Fruit fly (Drosophila melanogaster) whole organism, pupa: ENCODE results near the gene Pxd.

Experiments
- CG10348 ChIP-seq: fragments of 200-800 bp; sonication (Bioruptor generic); IDR thresholded peaks from 2 replicates; pipeline ENCODE4 v1.3.6; 2022; ENCODE audit warnings: missing biosample characterization, missing genetic modification characterization
- CG12605 ChIP-seq: fragments of 200-800 bp; sonication (Bioruptor generic); IDR thresholded peaks from 2 replicates; pipeline ENCODE4 v1.3.6; 2022; ENCODE audit warnings: missing biosample characterization, missing genetic modification characterization
- CG13204 ChIP-seq: fragments of 200-800 bp; sonication (Bioruptor generic); optimal IDR thresholded peaks from 2 replicates; lab custom pipeline; 2018; ENCODE audit warnings: missing biosample characterization, mild to moderate bottlenecking, missing genetic modification characterization, moderate library complexity
- CG14655 ChIP-seq: fragments of 200-800 bp; sonication (Bioruptor generic); optimal IDR thresholded peaks from 3 replicates; lab custom pipeline; 2017; ENCODE audit warnings: mild to moderate bottlenecking, missing biosample characterization, missing genetic modification reagents, missing genetic modification characterization
- CG15710 ChIP-seq: fragments of 200-800 bp; sonication (Bioruptor generic); optimal IDR thresholded peaks from 2 replicates; lab custom pipeline; 2018; ENCODE audit warnings: missing biosample characterization, mild to moderate bottlenecking, missing genetic modification characterization, moderate library complexity
- CG17806 ChIP-seq: fragments of 200-800 bp; sonication (Bioruptor generic); optimal IDR thresholded peaks from 2 replicates; lab custom pipeline; 2018; ENCODE audit warnings: missing biosample characterization, mild to moderate bottlenecking, missing genetic modification characterization, moderate library complexity
- CG32121 ChIP-seq: fragments of 200-800 bp; sonication (Bioruptor generic); IDR thresholded peaks from 2 replicates; pipeline ENCODE4 v1.3.6; 2022; ENCODE audit warnings: missing biosample characterization, missing genetic modification characterization
- CG34367 ChIP-seq: fragments of 200-800 bp; sonication (Bioruptor generic); optimal IDR thresholded peaks from 2 replicates; lab custom pipeline; 2018; ENCODE audit warnings: missing biosample characterization, mild to moderate bottlenecking, missing genetic modification characterization
- CG4496 ChIP-seq: fragments of 200-800 bp; sonication (Bioruptor generic); IDR thresholded peaks from 3 replicates; pipeline ENCODE4 v1.3.6; 2022; ENCODE audit warnings: missing biosample characterization, missing genetic modification characterization
- CG8159 ChIP-seq: fragments of 200-800 bp; sonication (Bioruptor generic); optimal IDR thresholded peaks from 3 replicates; lab custom pipeline; 2018; ENCODE audit warnings: missing biosample characterization, mild to moderate bottlenecking, missing genetic modification characterization, moderate library complexity
- CG8301 ChIP-seq: fragments of 200-800 bp; sonication (Bioruptor generic); optimal IDR thresholded peaks from 2 replicates; lab custom pipeline; 2018; ENCODE audit warnings: missing biosample characterization, mild to moderate bottlenecking, missing genetic modification characterization
- CG9948 ChIP-seq: fragments of 200-800 bp; sonication (Bioruptor generic); optimal IDR thresholded peaks from 2 replicates; lab custom pipeline; 2018; ENCODE audit warnings: missing biosample characterization, mild to moderate bottlenecking, missing genetic modification characterization, moderate library complexity
- D1 ChIP-seq: fragments of 200-800 bp; sonication (Bioruptor generic); optimal IDR thresholded peaks from 2 replicates; lab custom pipeline; 2018; ENCODE audit warnings: missing biosample characterization, mild to moderate bottlenecking, missing genetic modification characterization, moderate library complexity
- EcR ChIP-seq: fragments of 200-800 bp; sonication (Bioruptor generic); optimal IDR thresholded peaks from 3 replicates; lab custom pipeline; 2019; ENCODE audit warnings: missing biosample characterization, missing genetic modification characterization, mild to moderate bottlenecking, moderate library complexity, missing genetic modification reagents
- Ets98B ChIP-seq: fragments of 200-800 bp; sonication (Bioruptor generic); IDR thresholded peaks from 2 replicates; pipeline ENCODE4 v1.3.6; 2022; ENCODE audit warnings: missing biosample characterization, missing genetic modification characterization
- Pif1A ChIP-seq: fragments of 200-800 bp; sonication (Bioruptor generic); optimal IDR thresholded peaks from 3 replicates; lab custom pipeline; 2016; ENCODE audit warnings: missing biosample characterization, missing genetic modification characterization
- Pif1B ChIP-seq: fragments of 200-800 bp; sonication (Bioruptor generic); optimal IDR thresholded peaks from 3 replicates; lab custom pipeline; 2016; ENCODE audit warnings: missing biosample characterization, missing genetic modification characterization
- Snoo ChIP-seq: fragments of 200-800 bp; sonication (Bioruptor generic); optimal IDR thresholded peaks from 3 replicates; lab custom pipeline; 2017; ENCODE audit warnings: missing biosample characterization, mild to moderate bottlenecking, missing genetic modification characterization, inconsistent platforms
- fd96Ca ChIP-seq: fragments of 200-800 bp; sonication (Bioruptor generic); IDR thresholded peaks from 3 replicates; pipeline ENCODE4 v1.3.6; 2022; ENCODE audit warnings: missing biosample characterization, missing genetic modification characterization
- gl ChIP-seq: fragments of 200-800 bp; sonication (Bioruptor generic); optimal IDR thresholded peaks from 2 replicates; lab custom pipeline; 2018; ENCODE audit warnings: missing biosample characterization, mild to moderate bottlenecking, missing genetic modification characterization
- rn ChIP-seq: fragments of 200-800 bp; sonication (Bioruptor generic); IDR thresholded peaks from 2 replicates; pipeline ENCODE4 v1.3.6; 2022; ENCODE audit warnings: missing biosample characterization, missing genetic modification characterization

Gene Pxd

dm6 chr3R:17014276-17014675 is at the start of gene Pxd:
Pxd (plus strand) TSS chr3R:17014576.
- TF ChIP-seq CG4496 (GFP tag; lab: Robert Waterston, UW) (0 out of 3 replicates have a peak, but pooled peaks have one; percentile 31), CG10348 (no peak)

DNA sequence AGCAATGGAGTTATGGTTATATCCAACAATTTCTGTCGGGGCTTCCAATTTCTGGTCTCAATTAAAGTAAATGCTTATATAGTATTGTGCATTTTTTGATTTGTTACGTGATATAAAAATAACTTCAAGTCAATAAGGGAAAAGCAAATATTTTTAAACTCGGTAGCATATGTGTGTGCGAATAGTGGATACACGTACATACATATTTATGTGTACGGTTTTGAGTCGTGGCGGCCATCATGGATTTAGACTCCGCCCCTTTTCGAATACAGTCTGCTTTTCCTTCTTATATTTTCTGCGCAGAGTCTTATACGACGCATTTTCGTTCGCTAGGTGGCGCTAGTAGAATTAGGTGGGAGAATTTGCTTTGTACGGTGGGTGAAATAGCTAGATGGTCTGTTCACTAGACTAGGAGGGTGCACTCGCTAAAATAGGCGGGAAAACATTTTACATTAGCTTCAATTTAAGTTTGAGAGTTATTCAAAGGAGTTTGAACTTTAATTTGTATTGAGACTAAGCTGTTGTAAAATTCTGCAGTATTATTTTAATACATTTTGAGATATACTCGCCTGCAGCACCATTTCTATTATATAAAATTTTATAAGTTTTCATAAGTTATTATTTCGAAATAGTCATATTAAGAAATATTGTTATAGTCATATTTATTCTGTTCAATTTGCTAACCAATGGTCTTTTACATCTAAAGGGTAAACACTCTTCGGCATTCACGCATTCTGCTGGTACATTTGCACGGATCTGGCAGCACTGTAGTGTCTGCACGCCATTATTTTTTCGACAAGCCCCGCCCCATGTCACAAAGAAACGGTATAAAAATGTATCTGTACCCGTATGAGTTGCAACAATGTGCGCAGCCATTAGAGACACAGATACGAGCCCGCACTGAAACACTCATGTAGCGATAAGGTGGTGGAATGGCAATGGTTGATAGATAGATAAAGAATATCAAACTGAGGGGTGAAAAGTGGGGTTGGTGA is 44.7 kb upstream of the Pxd start:
- TF ChIP-seq Pif1B (GFP tag; lab: Kevin White, UChicago) = peak; percentile 27
- no peak for TF ChIP-seq CG10348
- peak; percentile 72; the same call in 1 of the 2 replicates for TF ChIP-seq CG32121 (GFP tag; lab: Robert Waterston, UW)
- TF ChIP-seq Pif1A (GFP tag; lab: Kevin White, UChicago) = no peak
- no peak; the same call in 2 of the 3 replicates for TF ChIP-seq CG4496 (GFP tag; lab: Robert Waterston, UW)
- TF ChIP-seq CG14655 (GFP tag; lab: Kevin White, UChicago) = peak; percentile 74
- peak; percentile 13 for TF ChIP-seq D1 (tag; lab: Kevin White, UChicago)
- TF ChIP-seq CG34367 (tag; lab: Kevin White, UChicago) = peak; percentile 44
- no peak for TF ChIP-seq CG13204 (GFP tag; lab: Kevin White, UChicago)
- peak; percentile 76 for TF ChIP-seq Ets98B (GFP tag; lab: Robert Waterston, UW)
- TF ChIP-seq gl = peak; percentile 16
- peak; percentile 58 for TF ChIP-seq CG8159
- TF ChIP-seq Snoo (tag; lab: Kevin White, UChicago) = peak; percentile 40
- TF ChIP-seq CG9948 (tag; lab: Kevin White, UChicago) = no peak
- TF ChIP-seq CG15710 = no peak
- no peak for TF ChIP-seq fd96Ca
- no peak for TF ChIP-seq CG8301 (tag; lab: Kevin White, UChicago)
- TF ChIP-seq rn = no peak
- TF ChIP-seq CG12605 = no peak
- TF ChIP-seq EcR (GFP tag; lab: Kevin White, UChicago) = no peak
- TF ChIP-seq CG17806 (tag; lab: Kevin White, UChicago) = no peak

DNA sequence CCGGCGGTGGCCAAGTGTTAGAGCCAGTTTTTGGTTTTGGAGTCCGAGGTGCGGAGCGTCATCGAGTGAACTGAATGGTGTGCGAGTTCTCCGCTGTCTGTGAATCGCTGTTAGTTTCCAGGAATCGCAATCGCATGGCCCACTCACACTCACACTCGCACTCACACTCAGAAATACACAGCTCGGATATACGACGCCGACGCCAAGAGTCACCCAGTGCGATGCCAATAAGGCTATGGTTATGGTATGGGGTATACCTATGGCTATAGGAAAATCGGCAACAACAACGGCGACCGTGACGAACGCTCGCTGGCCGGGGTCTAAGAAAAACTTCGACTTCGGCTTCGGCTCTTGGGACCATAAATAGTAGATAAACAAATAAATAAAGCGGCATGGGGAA is 42.2 kb upstream of the Pxd start, which contains the start of gene Abd-B:
Abd-B (minus strand) TSS at position 101 of the 400 bp plus-strand sequence.
- no peak for TF ChIP-seq Pif1A (GFP tag; lab: Kevin White, UChicago)

dm6 chr3R:16972575-16972974 is 41.8 kb upstream of the Pxd start:
- TF ChIP-seq EcR (GFP tag; lab: Kevin White, UChicago) (no peak), Pif1B (GFP tag; lab: Kevin White, UChicago) (no peak), Ets98B (GFP tag; lab: Robert Waterston, UW) (no peak), CG8301 (tag; lab: Kevin White, UChicago) (no peak), Snoo (tag; lab: Kevin White, UChicago) (no peak), CG32121 (GFP tag; lab: Robert Waterston, UW) (no peak), CG9948 (tag; lab: Kevin White, UChicago) (no peak), rn (no peak), CG12605 (no peak), CG34367 (tag; lab: Kevin White, UChicago) (no peak), CG15710 (no peak)

DNA sequence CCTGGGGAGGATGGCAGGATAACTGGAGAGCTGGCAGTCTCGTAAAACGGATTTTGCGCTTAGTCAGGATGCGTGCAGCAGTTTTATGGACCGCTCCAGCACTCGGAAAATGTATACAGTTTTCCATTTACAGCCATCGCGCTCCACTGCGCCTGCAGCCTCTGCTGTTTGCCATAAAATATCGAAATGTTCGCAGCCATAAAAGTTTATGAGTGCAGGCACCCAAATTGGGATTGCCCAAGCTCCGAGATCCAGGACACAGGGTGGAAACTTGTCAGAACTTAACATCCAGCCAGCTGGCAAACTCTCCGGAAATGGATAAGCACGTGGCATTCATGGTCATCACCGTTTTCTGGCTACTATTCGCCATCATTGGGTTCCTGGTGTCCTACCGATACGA is 39.5 kb upstream of the Pxd start, which contains the start of gene VhaM9.7-d:
VhaM9.7-d (plus strand) TSS at position 301 of the 400 bp plus-strand sequence.
- TF ChIP-seq CG13204 (GFP tag; lab: Kevin White, UChicago) = no peak
- TF ChIP-seq Ets98B (GFP tag; lab: Robert Waterston, UW) = no peak
- no peak for TF ChIP-seq Pif1B (GFP tag; lab: Kevin White, UChicago)
- no peak for TF ChIP-seq fd96Ca
- TF ChIP-seq CG17806 (tag; lab: Kevin White, UChicago) = no peak
- TF ChIP-seq Snoo (tag; lab: Kevin White, UChicago) = no peak
- no peak for TF ChIP-seq CG8159
- no peak for TF ChIP-seq CG12605
- TF ChIP-seq gl = no peak
- TF ChIP-seq rn = no peak
- no peak for TF ChIP-seq CG9948 (tag; lab: Kevin White, UChicago)
- no peak for TF ChIP-seq CG15710
- no peak for TF ChIP-seq CG8301 (tag; lab: Kevin White, UChicago)
- TF ChIP-seq CG4496 (GFP tag; lab: Robert Waterston, UW) = no peak
- no peak for TF ChIP-seq CG32121 (GFP tag; lab: Robert Waterston, UW)
- TF ChIP-seq, all 21 proteins: peak for 0

DNA sequence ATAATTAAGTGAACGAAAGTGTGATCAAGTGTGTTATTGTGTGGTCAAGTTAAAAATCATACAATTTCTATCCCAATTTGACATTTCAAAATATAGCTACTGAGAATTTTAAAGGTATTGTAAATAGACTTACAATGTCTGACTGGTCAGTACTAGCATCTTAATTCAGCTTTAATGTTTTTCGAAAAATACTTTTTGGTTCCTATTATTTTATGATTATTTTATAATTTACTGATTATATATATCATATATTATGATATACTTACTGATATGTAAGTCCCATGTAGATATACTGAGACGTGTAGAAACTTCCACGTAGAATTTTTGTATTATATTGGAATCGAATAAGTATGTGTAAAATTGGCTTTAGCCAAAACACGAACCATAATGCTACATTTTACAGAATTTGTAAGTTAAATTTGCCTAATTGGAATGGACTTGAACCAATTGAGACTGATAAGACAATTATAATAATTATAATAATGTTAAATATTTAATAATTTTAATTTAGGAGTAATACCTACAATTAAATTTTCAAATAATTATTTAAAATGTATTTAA is 36.6 kb upstream of the Pxd start, which contains the start of gene Actn3:
Actn3 (minus strand) TSS at position 51 of the 561 bp plus-strand sequence.
- no peak for TF ChIP-seq CG14655 (GFP tag; lab: Kevin White, UChicago)
- TF ChIP-seq CG15710 = no peak
- TF ChIP-seq D1 (tag; lab: Kevin White, UChicago) = peak; percentile 82
- TF ChIP-seq EcR (GFP tag; lab: Kevin White, UChicago) = no peak
- TF ChIP-seq CG34367 (tag; lab: Kevin White, UChicago) = no peak
